Fruit fly (Drosophila melanogaster) S2 (cell line): ENCODE results near the gene CG1024.

Experiments used
- CG8478 ChIP-seq: fragments of >200 bp; optimal IDR thresholded peaks from 2 replicates; lab custom pipeline; 2018
- CTCF ChIP-seq, 2 experiments: fragments of >200 bp; optimal IDR thresholded peaks; 2 replicates each; lab custom pipeline; 2018

Gene CG1024

dm6 chr3R:6345814-6346213 is 34.3 kb downstream of the CG1024 start, which contains the start of the genes SmD2 and CG18048:
Gene SmD2, minus strand, starts transcription at chr3R:6345911.
Gene CG18048, plus strand, starts transcription at chr3R:6346111.
- TF ChIP-seq CG8478: no peak
- TF ChIP-seq CTCF (optimal IDR thresholded peaks at IDR 0.05; lab: Kevin White, UChicago): no peak

DNA sequence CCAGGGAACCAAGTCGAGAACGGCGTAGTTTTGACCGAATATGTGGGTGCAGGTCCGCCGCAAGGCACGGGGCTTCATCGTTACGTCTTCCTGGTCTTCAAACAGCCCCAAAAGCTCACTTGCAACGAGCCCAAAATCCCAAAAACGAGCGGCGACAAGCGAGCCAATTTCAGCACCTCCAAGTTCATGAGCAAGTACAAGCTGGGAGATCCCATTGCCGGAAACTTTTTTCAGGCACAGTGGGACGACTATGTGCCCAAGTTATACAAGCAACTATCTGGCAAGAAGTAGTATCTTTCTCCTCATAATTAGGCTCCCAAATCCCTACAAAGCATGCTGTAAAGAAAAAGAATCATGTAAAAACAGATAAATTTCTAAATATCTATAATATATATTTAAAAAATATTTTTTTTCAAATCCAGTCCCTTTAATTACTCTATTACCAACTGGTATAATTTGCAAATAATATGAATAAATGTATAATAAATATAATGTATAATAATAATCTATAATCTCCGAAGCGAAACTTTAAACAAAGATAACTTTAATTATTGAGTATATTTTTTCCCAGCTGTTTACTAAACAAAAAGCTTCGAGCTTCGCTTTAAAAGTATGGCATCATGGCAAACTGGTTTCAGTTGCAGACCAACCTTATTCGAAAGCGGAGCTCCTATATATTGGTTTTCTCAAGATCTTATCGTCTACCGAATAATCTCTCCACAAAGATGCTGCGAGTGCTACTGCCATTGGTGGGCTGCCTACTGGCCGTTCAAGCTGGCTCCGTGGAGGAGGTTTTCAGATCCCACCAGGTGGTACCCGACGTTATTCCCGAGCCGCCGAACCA is 36.5 kb downstream of the CG1024 start, which contains the start of gene CG17919:
TSS of gene CG17919 (plus strand) at position 634 of the 844 bp plus-strand sequence.
- TF ChIP-seq CTCF (optimal IDR thresholded peaks at IDR 0.05; lab: Kevin White, UChicago) (no peak), CG8478 (no peak)

dm6 chr3R:6342702-6343101 is 37.4 kb downstream of the CG1024 start, which contains the start of gene CG10298:
Gene CG10298, plus strand, starts transcription at chr3R:6343002.
- TF ChIP-seq CTCF (optimal IDR thresholded peaks at IDR 0.05; lab: Kevin White, UChicago) (no peak), CG8478 (no peak)

dm6 chr3R:6341668-6342067 is 38.5 kb downstream of the CG1024 start, which contains the start of gene CG17917:
Gene CG17917, plus strand, starts transcription at chr3R:6341968.
- TF ChIP-seq CG8478 (no peak), CTCF (optimal IDR thresholded peaks at IDR 0.05; lab: Kevin White, UChicago) (no peak)

dm6 chr3R:6339795-6340194 is 40.3 kb downstream of the CG1024 start, which contains the start of gene Osi20:
Gene Osi20, plus strand, starts transcription at chr3R:6340095.
- no peak for TF ChIP-seq CTCF (optimal IDR thresholded peaks at IDR 0.05; lab: Kevin White, UChicago)
- no peak for TF ChIP-seq CG8478

- TF ChIP-seq CTCF (optimal IDR thresholded peaks at IDR 0.05; lab: Kevin White, UChicago) (no peak), CG8478 (no peak)
Observed at dm6 chr3R:6337397-6337796, 42.7 kb downstream of the CG1024 start.

dm6 chr3R:6334906-6335433 is 45.2 kb downstream of the CG1024 start, which contains the start of gene Osi19:
Gene Osi19, plus strand, starts transcription at chr3R:6335362.
- no peak for TF ChIP-seq CTCF (optimal IDR thresholded peaks at IDR 0.05; lab: Kevin White, UChicago)
- no peak for TF ChIP-seq CG8478

DNA sequence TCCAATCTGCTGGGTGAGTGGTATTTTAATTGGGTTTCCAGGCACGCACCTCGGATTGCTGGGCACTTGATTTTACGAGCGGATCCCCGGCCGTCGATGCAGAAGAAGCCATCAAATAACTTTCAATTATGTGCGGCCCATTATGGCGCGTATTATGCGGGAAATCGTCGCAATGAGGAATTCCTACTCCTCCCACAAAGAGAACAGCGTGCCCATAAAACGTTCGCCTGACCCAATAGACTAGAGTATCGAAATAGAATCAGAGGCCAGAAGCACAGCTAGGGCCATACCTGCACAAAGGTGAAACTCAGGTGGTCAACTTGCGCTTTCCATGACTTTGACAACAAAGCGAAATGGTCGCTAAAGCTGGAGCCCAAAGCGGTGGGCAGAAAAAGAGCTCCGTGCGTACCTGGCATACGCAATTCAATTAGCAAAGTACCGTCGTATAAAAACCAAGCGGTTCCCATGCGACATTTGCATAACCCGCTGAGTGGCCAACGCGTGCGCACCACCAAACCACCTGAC is 50.3 kb downstream of the CG1024 start, which contains the start of gene Osi18:
TSS of gene Osi18 (plus strand) at position 475 of the 525 bp plus-strand sequence.
- no peak for TF ChIP-seq CG8478
- no peak for TF ChIP-seq CTCF (optimal IDR thresholded peaks at IDR 0.05; lab: Kevin White, UChicago)
